Fruit fly (Drosophila melanogaster) whole organism, prepupa: ENCODE measurements around the gene CG33978.
A peak's percentile ranks its signal among the peaks of the same experiment; 100 is the strongest.

Experiments
- Blimp-1 ChIP-seq: fragments of 200-800 bp; sonication (Bioruptor generic); optimal IDR thresholded peaks from 3 replicates; lab custom pipeline; 2017; ENCODE audit warnings: missing biosample characterization, missing genetic modification characterization, mild to moderate bottlenecking, moderate library complexity, missing genetic modification reagents
- CG10631 ChIP-seq: fragments of 200-800 bp; sonication (Bioruptor generic); optimal IDR thresholded peaks from 2 replicates; lab custom pipeline; 2016; ENCODE audit warnings: missing biosample characterization, missing genetic modification characterization
- CG10669 ChIP-seq: fragments of 200-800 bp; sonication (Bioruptor generic); optimal IDR thresholded peaks from 3 replicates; lab custom pipeline; 2018; ENCODE audit warnings: missing biosample characterization, mild to moderate bottlenecking, missing genetic modification characterization, moderate library complexity
- CG11902 ChIP-seq: fragments of 200-800 bp; sonication (Bioruptor generic); optimal IDR thresholded peaks from 3 replicates; lab custom pipeline; 2016; ENCODE audit warnings: missing biosample characterization, missing genetic modification characterization
- CG16779 ChIP-seq: fragments of 200-800 bp; sonication (Bioruptor generic); optimal IDR thresholded peaks from 3 replicates; lab custom pipeline; 2017; ENCODE audit warnings: missing biosample characterization, mild to moderate bottlenecking, missing genetic modification characterization
- CG3032 ChIP-seq: fragments of 200-800 bp; optimal IDR thresholded peaks from 2 replicates; lab custom pipeline; 2019; ENCODE audit warnings: missing biosample characterization, mild to moderate bottlenecking, missing genetic modification characterization, moderate library complexity
- CG32006 ChIP-seq: fragments of 200-800 bp; sonication (Bioruptor generic); optimal IDR thresholded peaks from 3 replicates; lab custom pipeline; 2017; ENCODE audit warnings: missing biosample characterization, mild to moderate bottlenecking, missing genetic modification characterization
- CG3919 ChIP-seq: fragments of 200-800 bp; sonication (Bioruptor generic); optimal IDR thresholded peaks from 3 replicates; lab custom pipeline; 2016; ENCODE audit warnings: missing biosample characterization, missing genetic modification characterization
- CG4318 ChIP-seq: fragments of 200-800 bp; sonication (Bioruptor generic); optimal IDR thresholded peaks from 3 replicates; lab custom pipeline; 2017; ENCODE audit warnings: missing biosample characterization, mild to moderate bottlenecking, missing genetic modification characterization
- CG6163 ChIP-seq: fragments of 200-800 bp; sonication (Bioruptor generic); IDR thresholded peaks from 3 replicates; pipeline ENCODE4 v1.3.6; 2022; ENCODE audit warnings: missing biosample characterization, missing genetic modification characterization
- CG6792 ChIP-seq: fragments of 200-800 bp; sonication (Bioruptor generic); optimal IDR thresholded peaks from 3 replicates; lab custom pipeline; 2016; ENCODE audit warnings: missing biosample characterization, missing genetic modification characterization
- CG6854 ChIP-seq: fragments of 200-800 bp; sonication (Bioruptor generic); optimal IDR thresholded peaks from 2 replicates; lab custom pipeline; 2017; ENCODE audit warnings: missing biosample characterization, mild to moderate bottlenecking, missing genetic modification characterization
- CG8119 ChIP-seq: fragments of 200-800 bp; sonication (Bioruptor generic); IDR thresholded peaks from 3 replicates; pipeline ENCODE4 v1.3.6; 2022; ENCODE audit warnings: missing biosample characterization, missing genetic modification characterization
- Eip75B ChIP-seq: fragments of 200-800 bp; sonication (Bioruptor generic); optimal IDR thresholded peaks from 3 replicates; lab custom pipeline; 2016; ENCODE audit warnings: missing biosample characterization, missing genetic modification characterization
- Eip78C ChIP-seq: fragments of 200-800 bp; sonication (Bioruptor generic); peaks from one replicate; lab custom pipeline; 2016; ENCODE audit warnings: missing biosample characterization, missing genetic modification characterization
- Ets96B ChIP-seq: fragments of 200-800 bp; optimal IDR thresholded peaks from 2 replicates; lab custom pipeline; 2019; ENCODE audit warnings: missing biosample characterization, mild to moderate bottlenecking, missing genetic modification characterization, moderate library complexity
- Gug ChIP-seq: fragments of 200-800 bp; sonication (Bioruptor generic); IDR thresholded peaks from 2 replicates; pipeline ENCODE4 v1.3.6; 2022; ENCODE audit warnings: missing biosample characterization, missing genetic modification characterization
- Hr39 ChIP-seq: fragments of 200-800 bp; sonication (Bioruptor generic); optimal IDR thresholded peaks from 2 replicates; lab custom pipeline; 2016; ENCODE audit warnings: missing biosample characterization, missing genetic modification characterization
- Hr4 ChIP-seq: fragments of 200-800 bp; sonication (Bioruptor generic); optimal IDR thresholded peaks from 3 replicates; lab custom pipeline; 2016; ENCODE audit warnings: missing biosample characterization, missing genetic modification characterization
- OdsH ChIP-seq: fragments of 200-800 bp; sonication (Bioruptor generic); optimal IDR thresholded peaks from 3 replicates; lab custom pipeline; 2016; ENCODE audit warnings: missing biosample characterization, missing genetic modification characterization
- Smox ChIP-seq: fragments of 200-800 bp; sonication (Bioruptor generic); optimal IDR thresholded peaks from 3 replicates; lab custom pipeline; 2016; ENCODE audit warnings: missing biosample characterization, missing genetic modification characterization
- Sox14 ChIP-seq: fragments of 200-800 bp; sonication (Bioruptor generic); optimal IDR thresholded peaks from 3 replicates; lab custom pipeline; 2016; ENCODE audit warnings: missing biosample characterization, missing genetic modification characterization
- Sox15 ChIP-seq: fragments of 200-800 bp; sonication (Bioruptor generic); optimal IDR thresholded peaks from 3 replicates; lab custom pipeline; 2016; ENCODE audit warnings: missing biosample characterization, missing genetic modification characterization
- achi ChIP-seq: fragments of 200-800 bp; sonication (Bioruptor generic); optimal IDR thresholded peaks from 3 replicates; lab custom pipeline; 2016; ENCODE audit warnings: missing biosample characterization, missing genetic modification characterization
- acj6 ChIP-seq: fragments of 200-800 bp; sonication (Bioruptor generic); optimal IDR thresholded peaks from 3 replicates; lab custom pipeline; 2016; ENCODE audit warnings: missing biosample characterization, missing genetic modification characterization
- cyc ChIP-seq: fragments of 200-800 bp; sonication (Bioruptor generic); optimal IDR thresholded peaks from 3 replicates; lab custom pipeline; 2016; ENCODE audit warnings: missing biosample characterization, missing genetic modification characterization
- dac ChIP-seq: fragments of 200-800 bp; sonication (Bioruptor generic); optimal IDR thresholded peaks from 2 replicates; lab custom pipeline; 2017; ENCODE audit warnings: missing biosample characterization, mild to moderate bottlenecking, missing genetic modification characterization
- dsx ChIP-seq: fragments of 200-800 bp; optimal IDR thresholded peaks from 3 replicates; lab custom pipeline; 2019; ENCODE audit warnings: missing biosample characterization, mild to moderate bottlenecking, missing genetic modification characterization, moderate library complexity; ENCODE audit not compliant: poor library complexity, severe bottlenecking
- esn ChIP-seq: fragments of 200-800 bp; sonication (Bioruptor generic); optimal IDR thresholded peaks from 2 replicates; lab custom pipeline; 2016; ENCODE audit warnings: missing biosample characterization, mild to moderate bottlenecking, missing genetic modification characterization, moderate library complexity
- fkh ChIP-seq: fragments of 200-800 bp; sonication (Bioruptor generic); optimal IDR thresholded peaks from 3 replicates; lab custom pipeline; 2017; ENCODE audit warnings: missing biosample characterization, mild to moderate bottlenecking, missing genetic modification characterization, moderate library complexity
- pdm3 ChIP-seq: fragments of 200-800 bp; sonication (Bioruptor generic); optimal IDR thresholded peaks from 3 replicates; lab custom pipeline; 2016; ENCODE audit warnings: missing biosample characterization, missing genetic modification characterization
- salr ChIP-seq, 2 experiments: fragments of 200-800 bp; sonication (Bioruptor generic); optimal IDR thresholded peaks; 3 replicates each; lab custom pipeline; 2016 to 2018; ENCODE audit warnings: missing biosample characterization in 2 of 2, missing genetic modification characterization in 2 of 2, mild to moderate bottlenecking in 1 of 2
- spab ChIP-seq: fragments of 200-800 bp; sonication (Bioruptor generic); optimal IDR thresholded peaks from 2 replicates; lab custom pipeline; 2017; ENCODE audit warnings: missing biosample characterization, mild to moderate bottlenecking, missing genetic modification characterization, missing genetic modification reagents
- ss ChIP-seq, 2 experiments: fragments of 200-800 bp; sonication (Bioruptor generic); optimal IDR thresholded peaks; 2 replicates in 1 of 2; 3 replicates in 1 of 2; lab custom pipeline; 2017 to 2018; ENCODE audit warnings: mild to moderate bottlenecking in 2 of 2, missing biosample characterization in 2 of 2, missing genetic modification characterization in 2 of 2, moderate library complexity in 1 of 2
- topi ChIP-seq: fragments of 200-800 bp; sonication (Bioruptor generic); optimal IDR thresholded peaks from 3 replicates; lab custom pipeline; 2016; ENCODE audit warnings: missing biosample characterization, missing genetic modification characterization
- vri ChIP-seq: fragments of 200-800 bp; sonication (Bioruptor generic); optimal IDR thresholded peaks from 3 replicates; lab custom pipeline; 2016; ENCODE audit warnings: missing biosample characterization, mild to moderate bottlenecking, missing genetic modification characterization

CG33978 gene

DNA sequence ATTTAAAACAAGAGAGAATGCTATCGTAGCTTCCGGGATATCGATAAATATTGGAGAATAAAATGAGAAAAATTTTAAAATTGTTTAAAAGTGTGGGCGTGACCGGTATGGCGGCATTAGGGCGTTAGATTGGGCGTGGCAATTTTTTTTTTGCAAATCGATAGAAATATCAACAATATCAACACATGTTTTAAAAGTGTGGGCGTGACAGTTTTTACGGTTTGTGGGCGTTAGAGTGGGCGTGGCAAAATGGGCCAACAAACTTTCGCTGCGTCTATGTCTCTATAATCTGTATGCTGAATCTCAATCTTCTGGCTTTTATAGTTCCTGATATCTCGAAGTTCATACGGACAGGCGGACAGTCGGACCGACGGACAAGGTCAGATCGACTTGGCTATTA, 26.3 kb downstream of the CG33978 start:
- TF ChIP-seq esn (GFP tag; lab: Kevin White, UChicago) (no peak), CG8119 (GFP tag; lab: Robert Waterston, UW) (no peak), Ets96B (no peak), cyc (GFP tag; lab: Kevin White, UChicago) (no peak), Hr39 (no peak), spab (GFP tag; lab: Kevin White, UChicago) (no peak), Blimp-1 (GFP tag; lab: Kevin White, UChicago) (no peak), CG16779 (tag; lab: Kevin White, UChicago) (no peak), salr (GFP tag; optimal IDR thresholded peaks at IDR 0.05; lab: Kevin White, UChicago) (no peak), Hr4 (GFP tag; lab: Kevin White, UChicago) (no peak), OdsH (GFP tag; lab: Kevin White, UChicago) (no peak), Smox (GFP tag; lab: Kevin White, UChicago) (no peak), CG6854 (GFP tag; lab: Kevin White, UChicago) (no peak), CG10669 (no peak), acj6 (GFP tag; lab: Kevin White, UChicago) (no peak)
- TF ChIP-seq, all 60 proteins: peak for 0

DNA sequence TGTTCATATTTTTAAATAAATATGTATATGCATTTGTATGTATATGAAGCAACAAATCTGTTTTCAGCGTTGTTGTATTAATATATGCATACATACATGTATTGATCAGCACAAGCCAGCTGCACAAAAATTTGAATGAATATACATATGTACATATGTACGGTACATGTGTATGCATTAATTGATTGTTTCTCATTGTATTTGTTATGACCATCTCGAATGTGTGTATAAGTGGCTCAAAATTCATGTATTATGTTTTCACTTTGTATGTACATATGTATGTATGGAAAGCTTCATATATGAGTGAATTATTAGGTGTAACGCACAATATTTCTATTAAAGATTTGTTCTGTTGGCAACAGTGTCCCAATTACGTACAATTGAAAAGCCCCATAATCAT, 39.5 kb downstream of the CG33978 start:
- TF ChIP-seq fkh (GFP tag; lab: Kevin White, UChicago): no peak
- no peak for TF ChIP-seq Gug (GFP tag; lab: Robert Waterston, UW)
- TF ChIP-seq CG6163 (GFP tag; lab: Robert Waterston, UW): no peak
- no peak for TF ChIP-seq CG4318 (GFP tag; lab: Kevin White, UChicago)
- peak; percentile 13 for TF ChIP-seq dsx (GFP tag; lab: Kevin White, UChicago)
- no peak for TF ChIP-seq Smox (GFP tag; lab: Kevin White, UChicago)
- no peak for TF ChIP-seq cyc (GFP tag; lab: Kevin White, UChicago)
- TF ChIP-seq, all 60 proteins: peak for 1

DNA sequence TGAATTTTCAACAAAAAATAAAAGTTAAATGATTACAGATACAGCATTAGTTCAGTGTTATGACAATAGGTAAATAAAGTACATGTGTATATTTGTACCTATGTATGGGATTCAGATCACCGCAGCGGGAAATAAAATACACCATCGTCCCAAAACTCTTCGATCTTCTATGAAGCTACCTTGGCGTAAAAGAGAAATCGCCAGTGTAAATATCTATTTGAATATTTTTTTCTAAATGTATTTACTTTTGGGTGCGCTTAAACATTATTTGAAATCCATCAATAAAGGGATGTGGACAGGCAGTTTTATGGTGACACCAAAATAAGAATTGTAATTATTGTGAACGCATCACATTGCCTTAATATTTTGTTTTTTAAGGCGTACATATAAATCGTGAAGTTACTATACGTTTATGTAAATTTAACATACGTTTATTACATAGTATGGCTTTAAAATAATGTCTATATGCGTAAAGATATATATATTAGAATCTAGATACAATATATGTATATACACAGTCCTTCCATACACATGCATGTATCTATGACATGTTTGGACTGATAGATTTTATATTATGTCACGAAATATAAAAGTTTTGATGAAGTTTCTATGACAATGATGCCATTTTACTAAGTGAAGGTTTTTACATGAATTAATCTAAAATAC, 43.3 kb downstream of the CG33978 start, which contains the start of gene anne:
anne (plus strand) TSS at position 263 of the 666 bp plus-strand sequence.
- peak; percentile 11 for TF ChIP-seq CG6854 (GFP tag; lab: Kevin White, UChicago)
- peak; percentile 94 for TF ChIP-seq fkh (GFP tag; lab: Kevin White, UChicago)
- TF ChIP-seq Ets96B: peak; percentile 19
- peak; percentile 71 for TF ChIP-seq Eip78C (GFP tag; lab: Kevin White, UChicago)
- peak in 1 of 2 experiments; percentile 55 for TF ChIP-seq ss (GFP tag; optimal IDR thresholded peaks at IDR 0.05; lab: Kevin White, UChicago)
- TF ChIP-seq Sox14 (GFP tag; lab: Kevin White, UChicago): peak; percentile 33
- no peak for TF ChIP-seq CG32006 (GFP tag; lab: Kevin White, UChicago)
- peak; percentile 32 for TF ChIP-seq dsx (GFP tag; lab: Kevin White, UChicago)
- no peak for TF ChIP-seq esn (GFP tag; lab: Kevin White, UChicago)
- no peak for TF ChIP-seq dac (GFP tag; lab: Kevin White, UChicago)
- no peak for TF ChIP-seq Hr4 (GFP tag; lab: Kevin White, UChicago)
- peak; percentile 13 for TF ChIP-seq cyc (GFP tag; lab: Kevin White, UChicago)
- TF ChIP-seq, all 60 proteins: peak for 8

DNA sequence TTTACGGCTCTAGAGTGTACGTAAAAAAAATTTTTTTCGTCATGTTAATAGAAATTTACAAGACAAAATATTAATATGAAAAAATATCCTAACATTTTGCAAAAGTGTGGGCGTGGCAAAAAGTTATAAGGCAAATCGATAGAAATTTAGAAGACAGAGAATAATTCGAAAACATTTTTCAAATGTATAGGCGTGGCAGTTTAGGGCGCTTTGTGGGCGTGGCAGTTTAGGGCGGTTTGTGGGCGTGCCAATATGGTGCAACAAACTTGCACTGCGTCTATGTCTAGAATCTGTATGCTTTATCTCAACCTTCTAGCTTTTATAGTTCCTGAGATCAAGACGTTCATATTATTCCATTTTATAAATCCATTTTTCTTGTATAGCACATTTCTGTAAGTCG, 44.4 kb downstream of the CG33978 start:
- no peak for TF ChIP-seq Eip75B (GFP tag; lab: Kevin White, UChicago)
- TF ChIP-seq spab (GFP tag; lab: Kevin White, UChicago): no peak
- TF ChIP-seq CG10669: no peak
- no peak for TF ChIP-seq vri
- no peak for TF ChIP-seq CG3032 (tag; lab: Kevin White, UChicago)
- no peak for TF ChIP-seq achi (GFP tag; lab: Kevin White, UChicago)
- TF ChIP-seq CG3919: no peak
- TF ChIP-seq pdm3 (GFP tag; lab: Kevin White, UChicago): no peak
- TF ChIP-seq topi (GFP tag; lab: Kevin White, UChicago): no peak
- no peak for TF ChIP-seq CG6792 (GFP tag; lab: Kevin White, UChicago)
- TF ChIP-seq CG10631 (GFP tag; lab: Kevin White, UChicago): no peak
- no peak for TF ChIP-seq Sox15 (GFP tag; lab: Kevin White, UChicago)
- no peak for TF ChIP-seq CG11902
- no peak for TF ChIP-seq Eip78C (GFP tag; lab: Kevin White, UChicago)
- TF ChIP-seq CG4318 (GFP tag; lab: Kevin White, UChicago): no peak
